Fruit fly (Drosophila melanogaster) whole organism, embryonic: ENCODE results near the gene Doc2.

Experiments used
- ATbp ChIP-seq: fragments of 200-800 bp; sonication (Bioruptor generic); optimal IDR thresholded peaks from 2 replicates; lab custom pipeline; 2017; ENCODE audit warnings: missing biosample characterization, mild to moderate bottlenecking, missing genetic modification characterization, missing genetic modification reagents
- Aef1 ChIP-seq: fragments of 200-800 bp; sonication (Bioruptor generic); IDR thresholded peaks from 3 replicates; pipeline ENCODE4 v1.3.6; 2022; ENCODE audit warnings: missing biosample characterization, missing genetic modification characterization
- Bdp1 ChIP-seq: fragments of 200-800 bp; sonication (Bioruptor generic); optimal IDR thresholded peaks from 3 replicates; lab custom pipeline; 2016; ENCODE audit warnings: missing biosample characterization, missing genetic modification characterization
- BtbVII ChIP-seq: fragments of 200-800 bp; sonication (Bioruptor generic); optimal IDR thresholded peaks from 3 replicates; lab custom pipeline; 2017; ENCODE audit warnings: missing biosample characterization, mild to moderate bottlenecking, missing genetic modification characterization
- CG10147 ChIP-seq: fragments of 200-800 bp; sonication (Bioruptor generic); optimal IDR thresholded peaks from 2 replicates; lab custom pipeline; 2019; ENCODE audit warnings: missing biosample characterization, mild to moderate bottlenecking, missing genetic modification characterization, moderate library complexity
- CG10366 ChIP-seq: fragments of 200-800 bp; sonication (Bioruptor generic); IDR thresholded peaks from 2 replicates; pipeline ENCODE4 v1.3.6; 2022; ENCODE audit warnings: missing biosample characterization, missing genetic modification characterization
- CG11247 ChIP-seq: fragments of 200-800 bp; sonication (Bioruptor generic); IDR thresholded peaks from 2 replicates; pipeline ENCODE4 v1.3.6; 2022; ENCODE audit warnings: missing biosample characterization, missing genetic modification characterization
- CG11398 ChIP-seq: fragments of 200-800 bp; sonication (Bioruptor generic); optimal IDR thresholded peaks from 2 replicates; lab custom pipeline; 2016; ENCODE audit warnings: missing biosample characterization, missing genetic modification characterization
- CG12155 ChIP-seq: fragments of 200-800 bp; sonication (Bioruptor generic); optimal IDR thresholded peaks from 3 replicates; lab custom pipeline; 2016; ENCODE audit warnings: missing biosample characterization, missing genetic modification characterization
- CG12219 ChIP-seq: fragments of 200-800 bp; sonication (Bioruptor generic); optimal IDR thresholded peaks from 3 replicates; lab custom pipeline; 2018; ENCODE audit warnings: missing biosample characterization, mild to moderate bottlenecking, missing genetic modification characterization
- CG12391 ChIP-seq: fragments of 200-800 bp; sonication (Bioruptor generic); optimal IDR thresholded peaks from 3 replicates; lab custom pipeline; 2018; ENCODE audit warnings: missing biosample characterization, mild to moderate bottlenecking, missing genetic modification characterization, moderate library complexity
- CG12659 ChIP-seq: fragments of 200-800 bp; sonication (Bioruptor generic); optimal IDR thresholded peaks from 3 replicates; lab custom pipeline; 2017; ENCODE audit warnings: mild to moderate bottlenecking, missing biosample characterization, missing genetic modification reagents, missing genetic modification characterization
- CG13624 ChIP-seq: fragments of 200-800 bp; sonication (Bioruptor generic); optimal IDR thresholded peaks from 2 replicates; lab custom pipeline; 2016; ENCODE audit warnings: missing biosample characterization, missing genetic modification characterization
- CG18262 ChIP-seq: fragments of 200-800 bp; optimal IDR thresholded peaks from 3 replicates; lab custom pipeline; 2019; ENCODE audit warnings: missing biosample characterization, mild to moderate bottlenecking, missing genetic modification characterization, moderate library complexity
- CG2678 ChIP-seq: fragments of 200-800 bp; sonication (Bioruptor generic); optimal IDR thresholded peaks from 3 replicates; lab custom pipeline; 2019; ENCODE audit warnings: missing biosample characterization, mild to moderate bottlenecking, missing genetic modification characterization, moderate library complexity
- CG3065 ChIP-seq: fragments of 200-800 bp; sonication (Bioruptor generic); optimal IDR thresholded peaks from 2 replicates; lab custom pipeline; 2016; ENCODE audit warnings: missing biosample characterization, missing genetic modification characterization
- CG3847 ChIP-seq: fragments of 200-800 bp; sonication (Bioruptor generic); IDR thresholded peaks from 2 replicates; pipeline ENCODE4 v1.3.6; 2022; ENCODE audit warnings: missing biosample characterization, missing genetic modification characterization
- CG4360 ChIP-seq: fragments of 200-800 bp; sonication (Bioruptor generic); IDR thresholded peaks from 2 replicates; pipeline ENCODE4 v1.3.6; 2022; ENCODE audit warnings: missing biosample characterization, missing genetic modification characterization
- CG4424 ChIP-seq: fragments of 200-800 bp; sonication (Bioruptor generic); optimal IDR thresholded peaks from 3 replicates; lab custom pipeline; 2016; ENCODE audit warnings: missing biosample characterization, missing genetic modification characterization
- CG8281 ChIP-seq: fragments of 200-800 bp; sonication (Bioruptor generic); optimal IDR thresholded peaks from 2 replicates; lab custom pipeline; 2018; ENCODE audit warnings: missing biosample characterization, mild to moderate bottlenecking, missing genetic modification characterization, moderate library complexity
- CG8290 ChIP-seq, 3 experiments: fragments of 200-800 bp; sonication (Bioruptor generic); optimal IDR thresholded peaks; 2 replicates each; lab custom pipeline; 2016 to 2019; ENCODE audit warnings: missing biosample characterization in 3 of 3, missing genetic modification characterization in 3 of 3, mild to moderate bottlenecking in 2 of 3, moderate library complexity in 1 of 3
- CG8478 ChIP-seq: fragments of >200 bp; optimal IDR thresholded peaks from 2 replicates; lab custom pipeline; 2018
- CG9727 ChIP-seq: fragments of 200-800 bp; sonication (Bioruptor generic); optimal IDR thresholded peaks from 3 replicates; lab custom pipeline; 2017; ENCODE audit warnings: missing biosample characterization, mild to moderate bottlenecking, missing genetic modification characterization
- D19B ChIP-seq: fragments of 200-800 bp; sonication (Bioruptor generic); optimal IDR thresholded peaks from 2 replicates; lab custom pipeline; 2017; ENCODE audit warnings: missing biosample characterization, mild to moderate bottlenecking, missing genetic modification characterization
- Dip2 ChIP-seq: fragments of 200-800 bp; sonication (Bioruptor generic); IDR thresholded peaks from 2 replicates; pipeline ENCODE4 v1.3.6; 2022; ENCODE audit warnings: missing biosample characterization, missing genetic modification characterization
- Dp ChIP-seq: fragments of 200-800 bp; sonication (Bioruptor generic); optimal IDR thresholded peaks from 2 replicates; lab custom pipeline; 2018; ENCODE audit warnings: missing biosample characterization, mild to moderate bottlenecking, missing genetic modification characterization, moderate library complexity
- E2f2 ChIP-seq: fragments of 200-800 bp; sonication (Bioruptor generic); IDR thresholded peaks from 2 replicates; pipeline ENCODE4 v1.3.6; 2022; ENCODE audit warnings: missing biosample characterization, missing genetic modification characterization
- Gsc ChIP-seq: fragments of 200-800 bp; sonication (Bioruptor generic); IDR thresholded peaks from 2 replicates; pipeline ENCODE4 v1.3.6; 2022; ENCODE audit warnings: missing biosample characterization, missing genetic modification characterization
- HmgZ ChIP-seq: fragments of 200-800 bp; sonication (Bioruptor generic); optimal IDR thresholded peaks from 2 replicates; lab custom pipeline; 2018; ENCODE audit warnings: missing biosample characterization, mild to moderate bottlenecking, missing genetic modification characterization
- MBD-R2 ChIP-seq: fragments of 200-800 bp; sonication (Bioruptor generic); IDR thresholded peaks from 2 replicates; pipeline ENCODE4 v1.3.6; 2022; ENCODE audit warnings: missing biosample characterization, missing genetic modification characterization
- Max ChIP-seq: fragments of 200-800 bp; sonication (Bioruptor generic); optimal IDR thresholded peaks from 2 replicates; lab custom pipeline; 2016; ENCODE audit warnings: missing biosample characterization, mild to moderate bottlenecking, missing genetic modification characterization
- Mrtf ChIP-seq: fragments of 200-800 bp; sonication (Bioruptor generic); IDR thresholded peaks from 3 replicates; pipeline ENCODE4 v1.3.6; 2022; ENCODE audit warnings: missing biosample characterization, missing genetic modification characterization
- NFAT ChIP-seq: fragments of 200-800 bp; sonication (Bioruptor generic); IDR thresholded peaks from 2 replicates; pipeline ENCODE4 v1.3.6; 2022; ENCODE audit warnings: missing biosample characterization, missing genetic modification characterization
- ac ChIP-seq: fragments of 200-800 bp; sonication (Bioruptor generic); optimal IDR thresholded peaks from 3 replicates; lab custom pipeline; 2017; ENCODE audit warnings: missing biosample characterization, mild to moderate bottlenecking, missing genetic modification characterization
- az2 ChIP-seq: fragments of 200-800 bp; sonication (Bioruptor generic); optimal IDR thresholded peaks from 3 replicates; lab custom pipeline; 2016; ENCODE audit warnings: missing biosample characterization, missing genetic modification characterization
- chm ChIP-seq: fragments of 200-800 bp; sonication (Bioruptor generic); IDR thresholded peaks from 2 replicates; pipeline ENCODE4 v1.3.6; 2022; ENCODE audit warnings: missing biosample characterization, missing genetic modification characterization
- ci ChIP-seq: fragments of 200-800 bp; sonication (Bioruptor generic); IDR thresholded peaks from 3 replicates; pipeline ENCODE4 v1.3.6; 2022; ENCODE audit warnings: missing biosample characterization, missing genetic modification characterization
- fd96Cb ChIP-seq: fragments of 200-800 bp; sonication (Bioruptor generic); optimal IDR thresholded peaks from 2 replicates; lab custom pipeline; 2018; ENCODE audit warnings: missing biosample characterization, mild to moderate bottlenecking, missing genetic modification characterization, moderate library complexity
- inv ChIP-seq: fragments of 200-800 bp; sonication (Bioruptor generic); IDR thresholded peaks from 2 replicates; pipeline ENCODE4 v1.3.6; 2022; ENCODE audit warnings: missing biosample characterization, missing genetic modification characterization; ENCODE audit not compliant: partially characterized antibody
- jigr1 ChIP-seq: fragments of 200-800 bp; sonication (Bioruptor generic); IDR thresholded peaks from 3 replicates; pipeline ENCODE4 v1.3.6; 2022; ENCODE audit warnings: missing biosample characterization, missing genetic modification characterization
- kah ChIP-seq: fragments of 200-800 bp; sonication (Bioruptor generic); optimal IDR thresholded peaks from 2 replicates; lab custom pipeline; 2018; ENCODE audit warnings: missing biosample characterization, mild to moderate bottlenecking, missing genetic modification characterization
- lov ChIP-seq, 2 experiments: fragments of 200-800 bp in 1 of 2; fragments of >200 bp in 1 of 2; sonication (Bioruptor generic) in 1 of 2; IDR thresholded peaks in 1 of 2; optimal IDR thresholded peaks in 1 of 2; 2 replicates in 1 of 2; 3 replicates in 1 of 2; pipeline versions ENCODE4 v1.3.6 to Lab custom; 2017 to 2022; ENCODE audit warnings: missing biosample characterization in 1 of 2, missing genetic modification characterization in 1 of 2
- maf-S ChIP-seq: fragments of 200-800 bp; sonication (Bioruptor generic); optimal IDR thresholded peaks from 2 replicates; lab custom pipeline; 2016; ENCODE audit warnings: missing biosample characterization, missing genetic modification characterization
- mirr ChIP-seq: fragments of 200-800 bp; sonication (Bioruptor generic); optimal IDR thresholded peaks from 3 replicates; lab custom pipeline; 2018; ENCODE audit warnings: missing biosample characterization, mild to moderate bottlenecking, missing genetic modification characterization
- sens ChIP-seq: fragments of 200-800 bp; sonication (Bioruptor generic); peaks from one replicate; lab custom pipeline; 2016; ENCODE audit warnings: missing biosample characterization, missing genetic modification characterization
- sim ChIP-seq: fragments of 200-800 bp; sonication (Bioruptor generic); IDR thresholded peaks from 2 replicates; pipeline ENCODE4 v1.3.6; 2022; ENCODE audit warnings: missing biosample characterization, missing genetic modification characterization
- slou ChIP-seq: fragments of 200-800 bp; sonication (Bioruptor generic); optimal IDR thresholded peaks from 3 replicates; lab custom pipeline; 2016; ENCODE audit warnings: missing biosample characterization, missing genetic modification characterization
- sqz ChIP-seq: fragments of 200-800 bp; sonication (Bioruptor generic); optimal IDR thresholded peaks from 3 replicates; lab custom pipeline; 2018; ENCODE audit warnings: missing biosample characterization, mild to moderate bottlenecking, missing genetic modification characterization
- tap ChIP-seq: fragments of 200-800 bp; optimal IDR thresholded peaks from 3 replicates; lab custom pipeline; 2019; ENCODE audit warnings: missing biosample characterization, mild to moderate bottlenecking, missing genetic modification characterization, moderate library complexity
- trem ChIP-seq: fragments of 200-800 bp; optimal IDR thresholded peaks from 3 replicates; lab custom pipeline; 2019; ENCODE audit warnings: missing biosample characterization, mild to moderate bottlenecking, missing genetic modification characterization, moderate library complexity

Doc2 gene

dm6 chr3L:9042200-9042988 lies 23.3 kb upstream of the Doc2 start (continued):
- peak; percentile 29 for TF ChIP-seq az2 (GFP tag; lab: Kevin White, UChicago)
- no peak for TF ChIP-seq D19B
- TF ChIP-seq CG2678 = peak; percentile 65
- no peak for TF ChIP-seq CG8290 (GFP tag; optimal IDR thresholded peaks at IDR 0.05; lab: Kevin White, UChicago)
- no peak for TF ChIP-seq CG8290 (tag; optimal IDR thresholded peaks at IDR 0.05; lab: Kevin White, UChicago)
- TF ChIP-seq MBD-R2 = no peak
- TF ChIP-seq CG11398 (GFP tag; lab: Kevin White, UChicago) = no peak
- no peak for TF ChIP-seq Bdp1 (GFP tag; lab: Kevin White, UChicago)
- no peak for TF ChIP-seq CG12219 (GFP tag; lab: Kevin White, UChicago)
- TF ChIP-seq CG4360 (GFP tag; lab: Robert Waterston, UW) = 0 out of 2 replicates have a peak, but pooled peaks have one; percentile 16
- no peak for TF ChIP-seq Gsc (GFP tag; lab: Robert Waterston, UW)
- TF ChIP-seq inv (GFP tag; lab: Robert Waterston, UW) = no peak
- TF ChIP-seq jigr1 = no peak
- peak; percentile 55 for TF ChIP-seq CG12391 (tag; lab: Kevin White, UChicago)
- no peak for TF ChIP-seq CG10147 (GFP tag; lab: Kevin White, UChicago)
- peak; percentile 23 for TF ChIP-seq ATbp (GFP tag; lab: Kevin White, UChicago)
- TF ChIP-seq fd96Cb = peak; percentile 66
- no peak for TF ChIP-seq CG13624 (GFP tag; lab: Kevin White, UChicago)
- TF ChIP-seq BtbVII = no peak
- no peak for TF ChIP-seq chm
- TF ChIP-seq sqz (GFP tag; lab: Kevin White, UChicago) = no peak
- TF ChIP-seq tap (tag; lab: Kevin White, UChicago) = peak; percentile 40
- TF ChIP-seq sim (GFP tag; lab: Robert Waterston, UW) = no peak
- TF ChIP-seq E2f2 (GFP tag; lab: Robert Waterston, UW) = no peak
- peak; percentile 74 for TF ChIP-seq sens (GFP tag; lab: Kevin White, UChicago)
- TF ChIP-seq ac = peak; percentile 13
- TF ChIP-seq CG12155 (GFP tag; lab: Kevin White, UChicago) = no peak
- TF ChIP-seq mirr (GFP tag; lab: Kevin White, UChicago) = no peak
- no peak for TF ChIP-seq CG11247
- no peak for TF ChIP-seq CG8478 (lab: Kevin White, UChicago)
- TF ChIP-seq trem (tag; lab: Kevin White, UChicago) = peak; percentile 45
- peak; percentile 24 for TF ChIP-seq CG9727
- no peak for TF ChIP-seq Dip2
- no peak for TF ChIP-seq NFAT (GFP tag; lab: Robert Waterston, UW)
- TF ChIP-seq Mrtf (GFP tag; lab: Robert Waterston, UW) = no peak
- no peak for TF ChIP-seq Aef1 (GFP tag; lab: Robert Waterston, UW)
- no peak for TF ChIP-seq CG12659
- peak; percentile 33 for TF ChIP-seq CG4424 (GFP tag; lab: Kevin White, UChicago)
- TF ChIP-seq kah = no peak
- TF ChIP-seq lov (optimal IDR thresholded peaks at IDR 0.05; lab: Kevin White, UChicago) = no peak
- no peak for TF ChIP-seq lov (GFP tag; IDR thresholded peaks at IDR 0.05; lab: Robert Waterston, UW)
- no peak for TF ChIP-seq CG3847 (GFP tag; lab: Robert Waterston, UW)
- no peak for TF ChIP-seq maf-S
- TF ChIP-seq Dp (GFP tag; lab: Kevin White, UChicago) = no peak
- TF ChIP-seq ci (GFP tag; lab: Robert Waterston, UW) = peak; percentile 59; the same call in 2 of the 3 replicates
- TF ChIP-seq CG8281 (tag; lab: Kevin White, UChicago) = no peak
- TF ChIP-seq CG18262 (tag; lab: Kevin White, UChicago) = peak; percentile 75
- TF ChIP-seq CG3065 (GFP tag; lab: Kevin White, UChicago) = no peak
- TF ChIP-seq slou (GFP tag; lab: Kevin White, UChicago) = no peak
- TF ChIP-seq HmgZ (tag; lab: Kevin White, UChicago) = no peak
- TF ChIP-seq Max (GFP tag; lab: Kevin White, UChicago) = no peak
- TF ChIP-seq CG10366 (GFP tag; lab: Robert Waterston, UW) = no peak
